Worm (Caenorhabditis elegans): Measurements from ENCODE around the gene T09A5.4.

The T09A5.4 gene

ce11 chrII:7808950-7809349 is 37.0 kb upstream of the T09A5.4 start (continued):
- peak; percentile 8 for TF ChIP-seq T20F7.1 (GFP tag; optimal IDR thresholded peaks at IDR 0.05)
- no peak; the same call in 1 of the 2 replicates for TF ChIP-seq set-16 (GFP tag; IDR thresholded peaks at IDR 0.05)
- TF ChIP-seq ztf-7 (tag; optimal IDR thresholded peaks at IDR 0.05): no peak
- peak; percentile 22 for TF ChIP-seq jun-1 (tag; optimal IDR thresholded peaks at IDR 0.05)
- no peak for TF ChIP-seq dpl-1 (GFP tag; optimal IDR thresholded peaks at IDR 0.05)
- TF ChIP-seq nhr-76 (tag; optimal IDR thresholded peaks at IDR 0.05): no peak
- TF ChIP-seq daf-12 (tag; optimal IDR thresholded peaks at IDR 0.05): no peak
- peak; percentile 95 for TF ChIP-seq pqm-1 (tag; optimal IDR thresholded peaks at IDR 0.05)
- TF ChIP-seq snpc-1.2 (GFP tag; IDR thresholded peaks at IDR 0.05): no peak

ce11 chrII:7809358-7809914 is 36.5 kb upstream of the T09A5.4 start:
- TF ChIP-seq F37D6.2 (tag; optimal IDR thresholded peaks at IDR 0.05) (no peak), ceh-28 (tag; optimal IDR thresholded peaks at IDR 0.05) (no peak), nhr-42 (GFP tag; IDR thresholded peaks at IDR 0.05) (no peak), daf-12 (tag; optimal IDR thresholded peaks at IDR 0.05) (no peak), aha-1 (tag) (no peak)

DNA sequence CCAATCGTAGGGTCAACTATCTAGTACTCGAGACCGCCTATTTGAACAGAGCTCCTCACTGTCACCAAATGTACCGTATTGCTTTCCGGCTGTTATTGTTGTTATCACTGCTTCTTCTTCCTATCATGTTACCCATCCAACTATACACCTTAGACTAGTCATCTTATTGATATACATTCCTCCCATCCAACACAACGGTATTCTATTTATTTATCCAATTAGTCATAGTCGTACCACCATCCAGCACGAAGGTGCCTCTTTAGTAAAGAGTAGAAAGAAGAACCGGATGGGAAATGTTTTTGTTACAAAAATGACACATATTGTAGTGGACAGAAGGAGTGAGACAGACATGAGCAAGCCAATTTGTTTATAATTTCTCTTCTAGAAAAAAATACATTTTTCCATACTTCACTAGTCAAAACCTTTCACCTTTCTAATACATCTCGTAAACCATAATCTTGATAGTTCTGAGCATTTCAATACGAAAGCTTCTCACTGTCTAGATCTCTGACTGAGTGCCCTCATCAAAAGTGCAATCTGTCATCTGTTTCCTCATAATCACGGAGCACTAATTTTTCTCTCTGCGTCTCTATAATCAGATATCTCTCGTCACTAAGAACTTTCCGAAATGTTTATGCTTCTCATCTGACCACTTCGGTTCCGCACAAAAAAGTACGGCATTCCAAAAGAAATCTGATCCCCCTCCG is 35.7 kb upstream of the T09A5.4 start:
- TF ChIP-seq nhr-28 (tag; optimal IDR thresholded peaks at IDR 0.05) (peak; percentile 19), gei-8 (GFP tag; optimal IDR thresholded peaks at IDR 0.05) (no peak), mes-2 (tag; optimal IDR thresholded peaks at IDR 0.05; ENCODE audit: poor library complexity, severe bottlenecking) (peak; percentile 20), lin-39 (tag; optimal IDR thresholded peaks at IDR 0.05) (no peak), nhr-102 (tag; optimal IDR thresholded peaks at IDR 0.05) (no peak), lin-29 (GFP tag; IDR thresholded peaks at IDR 0.05) (no peak), nhr-6 (tag; optimal IDR thresholded peaks at IDR 0.05) (peak; percentile 70), dpl-1 (GFP tag; optimal IDR thresholded peaks at IDR 0.05) (no peak), lsy-2 (tag; optimal IDR thresholded peaks at IDR 0.05) (peak in 1 of 2 experiments; percentile 45), duxl-1 (tag; optimal IDR thresholded peaks at IDR 0.05; ENCODE audit: poor library complexity) (peak; percentile 29), attf-4 (tag; optimal IDR thresholded peaks at IDR 0.05) (peak; percentile 11), fkh-10 (GFP tag; optimal IDR thresholded peaks at IDR 0.05) (no peak), aha-1 (tag) (peak; percentile 8), pha-4 (GFP tag; IDR thresholded peaks at IDR 0.05) (no peak), pha-4 (tag; optimal IDR thresholded peaks at IDR 0.05) (peak; percentile 66), tag-97 (GFP tag; IDR thresholded peaks at IDR 0.05) (no peak), hlh-30 (tag; optimal IDR thresholded peaks at IDR 0.05; ENCODE audit: insufficient read depth) (no peak), unc-62 (GFP tag; optimal IDR thresholded peaks at IDR 0.05 in 1 of 2) (peak in 1 of 2 experiments; percentile 37), unc-62 (tag; optimal IDR thresholded peaks at IDR 0.05) (no peak), hlh-11 (tag; optimal IDR thresholded peaks at IDR 0.05) (peak; percentile 7), dve-1 (tag; optimal IDR thresholded peaks at IDR 0.05; ENCODE audit: insufficient read depth) (peak; percentile 16)

DNA sequence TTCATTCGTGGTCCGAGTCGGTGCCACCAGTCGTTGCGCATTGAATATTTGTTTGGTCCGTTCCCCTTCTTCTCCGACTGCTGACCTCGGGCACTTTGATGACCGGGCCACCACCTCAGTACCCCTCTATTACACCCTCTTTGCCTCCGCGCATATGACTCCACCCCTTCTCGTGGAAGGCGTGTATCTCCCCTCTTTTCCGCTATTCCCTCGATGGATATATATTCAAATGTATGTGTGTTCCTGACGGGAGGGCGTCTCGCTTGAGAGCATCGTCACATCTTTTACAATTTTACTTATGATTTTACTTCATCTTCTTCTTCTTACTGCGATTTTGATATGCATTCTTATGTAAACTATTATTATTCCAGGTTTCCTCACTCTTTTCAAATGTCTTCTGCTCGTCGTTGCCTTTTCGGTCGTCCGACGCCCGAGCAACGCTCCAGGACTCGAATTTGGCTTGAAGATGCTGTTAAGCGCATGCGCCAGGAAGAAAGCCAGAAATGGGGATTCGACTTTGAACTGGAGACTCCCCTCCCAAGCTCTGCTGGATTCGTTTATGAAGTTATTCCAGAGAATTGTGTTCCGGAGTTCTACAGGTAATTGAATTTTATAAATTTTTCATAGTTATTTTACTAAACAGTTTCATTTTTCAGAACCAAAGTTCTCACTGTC is 35.0 kb upstream of the T09A5.4 start, which contains the start of gene cki-1:
Gene cki-1 (plus strand): TSS at position 372 of the 675 bp plus-strand sequence.
- TF ChIP-seq unc-62 (GFP tag; optimal IDR thresholded peaks at IDR 0.05 in 1 of 2): peak in 1 of 2 experiments; percentile 50
- TF ChIP-seq unc-62 (tag; optimal IDR thresholded peaks at IDR 0.05): no peak
- TF ChIP-seq skn-1 (tag; optimal IDR thresholded peaks at IDR 0.05): no peak
- no peak for TF ChIP-seq mes-2 (tag; optimal IDR thresholded peaks at IDR 0.05; ENCODE audit: poor library complexity, severe bottlenecking)
- TF ChIP-seq set-16 (GFP tag; IDR thresholded peaks at IDR 0.05): 0 out of 2 replicates have a peak, but pooled peaks have one; percentile 7
- no peak for TF ChIP-seq ceh-82 (tag; optimal IDR thresholded peaks at IDR 0.05)
